Worm (Caenorhabditis elegans) whole organism, L2 larva: ENCODE data around the gene gar-2.

Experiments used
- C34F6.9 ChIP-seq: fragments of 150-350 bp; optimal IDR thresholded peaks from 2 replicates; lab custom pipeline; 2014; ENCODE audit warnings: missing biosample characterization, missing genetic modification characterization
- F13H6.1 ChIP-seq: sonication (generic microtip); optimal IDR thresholded peaks from 2 replicates; lab custom pipeline; 2016; ENCODE audit warnings: missing genetic modification characterization, missing compliant biosample characterization
- R02D3.7 ChIP-seq: fragments of 150-350 bp; optimal IDR thresholded peaks from 2 replicates; lab custom pipeline; 2014; ENCODE audit warnings: missing biosample characterization, missing genetic modification characterization
- Y55F3AM.14 ChIP-seq: fragments of 200-800 bp; sonication (Bioruptor generic); optimal IDR thresholded peaks from 2 replicates; lab custom pipeline; 2018; ENCODE audit warnings: mild to moderate bottlenecking, missing genetic modification characterization, missing compliant biosample characterization
- ZK546.5 ChIP-seq: sonication (generic microtip); optimal IDR thresholded peaks from 2 replicates; lab custom pipeline; 2017; ENCODE audit warnings: missing biosample characterization, missing genetic modification characterization
- alr-1 ChIP-seq: fragments of 150-350 bp; optimal IDR thresholded peaks from 2 replicates; lab custom pipeline; 2014; ENCODE audit warnings: missing biosample characterization, missing genetic modification characterization
- aly-2 ChIP-seq: fragments of 150-350 bp; optimal IDR thresholded peaks from 2 replicates; lab custom pipeline; 2014; ENCODE audit warnings: missing biosample characterization, missing genetic modification characterization
- blmp-1 ChIP-seq: sonication (generic microtip); optimal IDR thresholded peaks from 2 replicates; lab custom pipeline; 2017; ENCODE audit warnings: missing genetic modification characterization, mild to moderate bottlenecking, missing compliant biosample characterization, antibody characterized with exemption, moderate library complexity; ENCODE audit not compliant: insufficient read depth
- ceh-16 ChIP-seq: fragments of 150-350 bp; optimal IDR thresholded peaks from 2 replicates; lab custom pipeline; 2014; ENCODE audit warnings: missing biosample characterization, missing genetic modification characterization
- dmd-4 ChIP-seq: sonication (generic microtip); optimal IDR thresholded peaks from 2 replicates; lab custom pipeline; 2017; ENCODE audit warnings: missing biosample characterization, missing genetic modification characterization
- egl-27 ChIP-seq: sonication (generic microtip); optimal IDR thresholded peaks from 3 replicates; lab custom pipeline; 2017; ENCODE audit warnings: missing biosample characterization, missing genetic modification reagents, missing genetic modification characterization
- elt-1 ChIP-seq: fragments of 150-350 bp; optimal IDR thresholded peaks from 2 replicates; lab custom pipeline; 2014; ENCODE audit warnings: missing biosample characterization, missing genetic modification characterization
- fos-1 ChIP-seq: fragments of 150-350 bp; optimal IDR thresholded peaks from 2 replicates; lab custom pipeline; 2014; ENCODE audit warnings: missing biosample characterization, missing genetic modification characterization
- lin-13 ChIP-seq: fragments of 150-350 bp; optimal IDR thresholded peaks from 2 replicates; lab custom pipeline; 2014; ENCODE audit warnings: missing biosample characterization, missing genetic modification reagents, missing genetic modification characterization
- mab-5 ChIP-seq: fragments of 150-350 bp; optimal IDR thresholded peaks from 2 replicates; lab custom pipeline; 2014; ENCODE audit warnings: missing biosample characterization, missing genetic modification characterization
- nhr-129 ChIP-seq: fragments of 150-350 bp; optimal IDR thresholded peaks from 2 replicates; lab custom pipeline; 2014; ENCODE audit warnings: missing biosample characterization, missing genetic modification characterization
- nhr-21 ChIP-seq: fragments of 150-350 bp; optimal IDR thresholded peaks from 2 replicates; lab custom pipeline; 2014; ENCODE audit warnings: missing biosample characterization, missing genetic modification characterization
- nhr-237 ChIP-seq: fragments of 150-350 bp; optimal IDR thresholded peaks from 2 replicates; lab custom pipeline; 2014; ENCODE audit warnings: missing biosample characterization, missing genetic modification characterization
- peb-1 ChIP-seq: fragments of 150-350 bp; optimal IDR thresholded peaks from 2 replicates; lab custom pipeline; 2014; ENCODE audit warnings: missing biosample characterization, missing genetic modification characterization
- skn-1 ChIP-seq: sonication (generic microtip); optimal IDR thresholded peaks from 2 replicates; lab custom pipeline; 2017; ENCODE audit warnings: missing biosample characterization, missing genetic modification characterization
- sma-3 ChIP-seq: sonication (generic microtip); optimal IDR thresholded peaks from 2 replicates; lab custom pipeline; 2016; ENCODE audit warnings: missing genetic modification reagents, missing genetic modification characterization, missing compliant biosample characterization
- sma-9 ChIP-seq, 2 experiments: fragments of 150-350 bp in 1 of 2; sonication (generic microtip) in 1 of 2; optimal IDR thresholded peaks; 2 replicates each; lab custom pipeline; 2014 to 2016; ENCODE audit warnings: missing genetic modification characterization in 2 of 2, mild to moderate bottlenecking in 1 of 2, missing biosample characterization in 1 of 2, missing compliant biosample characterization in 1 of 2, missing genetic modification reagents in 1 of 2, moderate library complexity in 1 of 2
- snpc-4 ChIP-seq: fragments of 150-350 bp; optimal IDR thresholded peaks from 2 replicates; lab custom pipeline; 2014; ENCODE audit warnings: missing biosample characterization, missing genetic modification characterization
- unc-39 ChIP-seq: fragments of 150-350 bp; optimal IDR thresholded peaks from 2 replicates; lab custom pipeline; 2014; ENCODE audit warnings: missing biosample characterization, missing genetic modification characterization
- unc-55 ChIP-seq: fragments of 150-350 bp; sonication (generic microtip); optimal IDR thresholded peaks from 3 replicates; lab custom pipeline; 2014; ENCODE audit warnings: missing biosample characterization, missing genetic modification reagents, missing genetic modification characterization
- zag-1 ChIP-seq: fragments of 150-350 bp; optimal IDR thresholded peaks from 2 replicates; lab custom pipeline; 2014; ENCODE audit warnings: missing biosample characterization, missing genetic modification characterization
- ztf-11 ChIP-seq: sonication (generic microtip); optimal IDR thresholded peaks from 2 replicates; lab custom pipeline; 2017; ENCODE audit warnings: missing biosample characterization, missing genetic modification characterization
- ztf-4 ChIP-seq: fragments of 150-350 bp; optimal IDR thresholded peaks from 2 replicates; lab custom pipeline; 2014; ENCODE audit warnings: missing biosample characterization, missing genetic modification characterization

gar-2 gene

DNA sequence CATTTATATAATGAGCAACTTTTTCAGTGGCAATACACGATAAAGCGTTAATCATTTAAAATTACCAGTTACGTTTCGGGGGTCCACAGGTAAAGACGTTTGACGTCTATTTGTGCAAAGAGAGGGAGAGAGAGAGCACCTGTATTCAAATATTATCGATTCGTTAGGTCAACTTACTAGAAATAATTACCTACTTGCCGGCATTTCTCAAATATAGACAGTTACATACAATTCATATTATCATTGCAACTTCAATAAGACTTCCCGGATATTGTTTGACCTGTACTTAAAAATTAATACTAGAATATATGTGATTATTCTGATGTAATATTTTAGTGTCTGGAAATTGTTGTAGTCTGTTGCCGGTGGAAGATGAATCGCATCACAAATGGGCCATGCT is 23.3 kb upstream of the gar-2 start, which contains the start of gene gadr-3:
Gene gadr-3 (minus strand): TSS at position 101 of the 400 bp plus-strand sequence.
- TF ChIP-seq mab-5 = no peak
- TF ChIP-seq lin-13 (GFP tag; lab: Kevin White, UChicago) = no peak
- TF ChIP-seq nhr-129 (tag; lab: Kevin White, UChicago) = no peak
- no peak for TF ChIP-seq sma-3
- no peak for TF ChIP-seq F13H6.1 (tag; lab: Kevin White, UChicago)
- no peak for TF ChIP-seq dmd-4 (tag; lab: Kevin White, UChicago)
- TF ChIP-seq ztf-11 (tag; lab: Kevin White, UChicago) = no peak
- TF ChIP-seq ceh-16 (tag; lab: Kevin White, UChicago) = no peak
- no peak for TF ChIP-seq aly-2
- no peak for TF ChIP-seq snpc-4 (tag; lab: Kevin White, UChicago)
- no peak for TF ChIP-seq blmp-1 (tag; lab: Kevin White, UChicago)
- TF ChIP-seq elt-1 (tag; lab: Kevin White, UChicago) = no peak
- no peak for TF ChIP-seq Y55F3AM.14 (GFP tag; lab: Kevin White, UChicago)
- no peak for TF ChIP-seq skn-1 (tag; lab: Kevin White, UChicago)
- TF ChIP-seq C34F6.9 (tag; lab: Kevin White, UChicago) = no peak

- TF ChIP-seq egl-27 (tag; lab: Kevin White, UChicago) (no peak), zag-1 (no peak), R02D3.7 (no peak), fos-1 (tag; lab: Kevin White, UChicago) (peak; percentile 41)
- TF ChIP-seq, all 48 proteins: peak for 1
Observed at ce11 chrIII:6287195-6287594, 22.0 kb upstream of the gar-2 start, which contains the start of gene F47D12.6. TSS of gene F47D12.6 (minus strand) at chrIII:6287295.

DNA sequence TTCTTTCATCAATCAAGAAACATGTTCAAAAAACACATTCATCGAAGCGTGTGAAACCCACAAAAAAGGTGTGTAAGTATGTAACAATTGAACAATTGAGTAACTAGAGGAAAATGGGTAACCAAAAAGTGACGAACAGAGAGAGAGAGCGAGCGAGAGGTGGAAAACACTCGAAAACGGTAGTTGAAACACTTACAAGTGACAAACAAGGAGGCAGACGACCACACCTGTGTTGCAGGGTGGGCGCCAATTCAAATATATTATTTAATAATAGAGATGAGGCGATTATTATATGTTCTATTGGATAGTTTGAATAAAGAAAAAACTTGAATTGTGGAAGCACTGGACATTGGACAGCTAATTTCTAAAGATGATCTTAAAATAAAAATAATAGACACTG is 19.8 kb upstream of the gar-2 start:
- no peak for TF ChIP-seq alr-1 (tag; lab: Kevin White, UChicago)
- peak; percentile 2 for TF ChIP-seq nhr-129 (tag; lab: Kevin White, UChicago)
- TF ChIP-seq, all 48 proteins: peak for 1

DNA sequence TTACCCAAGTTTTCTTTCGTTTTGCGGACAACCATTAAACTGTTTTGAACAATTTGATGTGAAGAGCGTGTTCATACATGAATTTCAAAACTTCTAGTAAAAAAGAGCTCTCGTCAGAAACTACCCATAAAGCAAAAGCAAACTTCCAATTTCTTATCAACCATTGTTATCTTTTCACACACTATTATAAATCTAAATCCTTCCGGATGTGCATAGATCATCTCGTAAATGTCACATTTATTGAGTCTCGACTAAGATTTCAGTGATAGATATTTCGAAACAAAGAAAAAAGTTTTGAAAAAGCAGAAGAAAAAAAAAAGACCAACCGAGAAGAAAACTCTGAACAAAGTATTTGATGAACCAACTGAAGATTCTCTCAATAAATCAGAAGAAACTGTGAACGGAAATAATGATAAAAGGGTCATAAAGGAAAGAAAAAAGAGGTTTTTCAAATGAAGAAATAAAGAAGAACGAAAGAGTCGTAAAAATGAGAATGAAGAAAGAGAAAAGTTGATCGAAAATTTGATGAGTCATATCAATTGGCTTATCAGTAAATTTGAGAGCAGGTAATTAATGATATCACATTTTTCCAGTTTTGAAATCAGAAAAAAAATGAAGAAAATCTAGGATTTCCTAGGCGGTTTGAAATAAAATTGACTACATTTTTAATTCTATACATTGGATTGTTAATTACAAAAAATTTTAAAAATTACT is 18.5 kb upstream of the gar-2 start:
- TF ChIP-seq fos-1 (tag; lab: Kevin White, UChicago) = peak; percentile 95
- no peak for TF ChIP-seq aly-2
- TF ChIP-seq nhr-237 (tag; lab: Kevin White, UChicago) = no peak
- TF ChIP-seq F13H6.1 (tag; lab: Kevin White, UChicago) = no peak
- TF ChIP-seq, all 48 proteins: peak for 1

DNA sequence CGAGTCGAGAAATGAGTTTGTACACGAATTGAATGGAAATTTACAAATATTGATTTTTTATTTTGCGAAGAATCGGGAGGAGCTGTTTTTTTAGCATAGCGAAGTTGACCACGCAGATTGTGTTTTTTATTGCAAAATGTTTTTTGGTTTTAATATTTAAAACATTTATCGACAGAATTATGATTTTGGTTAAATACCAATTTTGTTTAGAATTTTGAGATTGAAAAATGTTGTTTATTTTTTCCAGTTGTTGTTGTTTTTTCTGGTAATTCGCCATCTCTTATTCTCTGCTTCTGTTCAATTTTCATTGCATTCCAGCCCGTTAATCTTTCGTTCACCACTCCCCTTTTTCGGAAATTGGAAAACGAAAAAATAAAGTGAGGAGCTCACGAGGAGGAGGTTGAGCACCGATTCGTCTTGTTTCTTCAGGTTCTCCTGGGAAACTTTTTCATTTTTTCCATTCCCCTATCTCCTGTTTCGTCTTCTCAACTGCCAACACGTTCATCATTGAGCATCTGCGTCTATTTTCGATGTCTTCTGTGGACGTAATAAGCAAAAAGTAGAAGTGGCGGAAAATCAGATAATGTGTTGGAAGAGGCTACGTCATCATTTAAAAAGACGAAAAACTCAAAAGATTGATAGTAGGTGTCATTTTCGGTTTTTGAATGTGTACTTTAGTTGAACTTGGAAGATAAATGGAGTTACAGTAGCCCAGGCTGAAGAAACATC is 13.0 kb upstream of the gar-2 start, which contains the start of gene F47D12.7:
Gene F47D12.7 (minus strand): TSS at position 51 of the 729 bp plus-strand sequence.
- TF ChIP-seq sma-3 = no peak
- TF ChIP-seq peb-1 (tag; lab: Kevin White, UChicago) = no peak
- TF ChIP-seq snpc-4 (tag; lab: Kevin White, UChicago) = no peak
- TF ChIP-seq nhr-21 (tag; lab: Kevin White, UChicago) = no peak
- TF ChIP-seq nhr-129 (tag; lab: Kevin White, UChicago) = no peak
- TF ChIP-seq unc-39 (tag; lab: Kevin White, UChicago) = no peak
- TF ChIP-seq ZK546.5 (tag; lab: Kevin White, UChicago) = no peak
- TF ChIP-seq ztf-4 (tag; lab: Kevin White, UChicago) = no peak
- TF ChIP-seq egl-27 (tag; lab: Kevin White, UChicago) = no peak
- TF ChIP-seq ceh-16 (tag; lab: Kevin White, UChicago) = no peak
- TF ChIP-seq alr-1 (tag; lab: Kevin White, UChicago) = no peak
- no peak for TF ChIP-seq sma-9 (GFP tag; optimal IDR thresholded peaks at IDR 0.05; lab: Kevin White, UChicago)
- TF ChIP-seq sma-9 (tag; optimal IDR thresholded peaks at IDR 0.05; lab: Kevin White, UChicago) = no peak

- TF ChIP-seq mab-5 = no peak
- peak; percentile 77 for TF ChIP-seq unc-55
- TF ChIP-seq zag-1 = peak; percentile 27
- TF ChIP-seq, all 48 proteins: peak for 2
Observed at ce11 chrIII:6297599-6297998, 11.6 kb upstream of the gar-2 start.
